Worm (Caenorhabditis elegans) whole organism, L3 larva: ENCODE measurements around the gene F13E9.13.

ENCODE experiments used
- ama-1 ChIP-seq: fragments of 150-350 bp; optimal IDR thresholded peaks from 2 replicates; lab custom pipeline; 2018
- ceh-28 ChIP-seq: fragments of 150-350 bp; optimal IDR thresholded peaks from 2 replicates; lab custom pipeline; 2014; ENCODE audit warnings: missing biosample characterization, missing genetic modification reagents, missing genetic modification characterization
- ceh-82 ChIP-seq: fragments of 150-350 bp; optimal IDR thresholded peaks from 2 replicates; lab custom pipeline; 2014; ENCODE audit warnings: missing biosample characterization, missing genetic modification characterization
- ceh-9 ChIP-seq: sonication (generic microtip); optimal IDR thresholded peaks from 2 replicates; lab custom pipeline; 2018; ENCODE audit warnings: missing biosample characterization, missing genetic modification characterization
- egl-27 ChIP-seq: sonication (generic microtip); optimal IDR thresholded peaks from 4 replicates; lab custom pipeline; 2017; ENCODE audit warnings: missing biosample characterization, missing genetic modification reagents, missing genetic modification characterization
- egl-5 ChIP-seq: fragments of 150-350 bp; optimal IDR thresholded peaks from 2 replicates; lab custom pipeline; 2017; ENCODE audit warnings: missing biosample characterization, missing genetic modification reagents, missing genetic modification characterization, inconsistent platforms
- elt-1 ChIP-seq: fragments of 150-350 bp; optimal IDR thresholded peaks from 2 replicates; lab custom pipeline; 2014; ENCODE audit warnings: missing biosample characterization, missing genetic modification characterization
- elt-2 ChIP-seq: sonication (generic microtip); optimal IDR thresholded peaks from 2 replicates; lab custom pipeline; 2016; ENCODE audit warnings: missing genetic modification reagents, mild to moderate bottlenecking, missing genetic modification characterization, missing compliant biosample characterization
- elt-3 ChIP-seq, 3 experiments: fragments of 150-350 bp in 1 of 3; sonication (generic microtip) in 2 of 3; optimal IDR thresholded peaks; 2 replicates in 2 of 3; 4 replicates in 1 of 3; lab custom pipeline; 2014 to 2017; ENCODE audit warnings: missing biosample characterization in 3 of 3, missing genetic modification characterization in 3 of 3
- eor-1 ChIP-seq, 2 experiments: fragments of 150-350 bp; optimal IDR thresholded peaks; 2 replicates each; lab custom pipeline; 2014 to 2018; ENCODE audit warnings: missing biosample characterization in 2 of 2, missing genetic modification characterization in 2 of 2
- fkh-10 ChIP-seq: sonication (generic microtip); optimal IDR thresholded peaks from 2 replicates; lab custom pipeline; 2017; ENCODE audit warnings: missing biosample characterization, missing genetic modification reagents, missing genetic modification characterization
- fkh-2 ChIP-seq: fragments of 150-350 bp; optimal IDR thresholded peaks from 2 replicates; lab custom pipeline; 2014; ENCODE audit warnings: missing biosample characterization, missing genetic modification reagents, missing genetic modification characterization
- fos-1 ChIP-seq: fragments of 150-350 bp; optimal IDR thresholded peaks from 2 replicates; lab custom pipeline; 2014; ENCODE audit warnings: missing biosample characterization, missing genetic modification characterization
- hmg-11 ChIP-seq: sonication (generic microtip); optimal IDR thresholded peaks from 2 replicates; lab custom pipeline; 2016; ENCODE audit warnings: missing genetic modification characterization, missing compliant biosample characterization
- jun-1 ChIP-seq: fragments of 150-350 bp; optimal IDR thresholded peaks from 2 replicates; lab custom pipeline; 2014; ENCODE audit warnings: missing biosample characterization, missing genetic modification reagents, missing genetic modification characterization
- lsy-12 ChIP-seq: sonication (generic microtip); optimal IDR thresholded peaks from 2 replicates; lab custom pipeline; 2016; ENCODE audit warnings: mild to moderate bottlenecking, missing genetic modification characterization, missing compliant biosample characterization
- mml-1 ChIP-seq: fragments of 150-350 bp; sonication (generic microtip); optimal IDR thresholded peaks from 3 replicates; lab custom pipeline; 2014; ENCODE audit warnings: missing biosample characterization, missing genetic modification characterization
- nfya-1 ChIP-seq: sonication (generic microtip); optimal IDR thresholded peaks from 2 replicates; lab custom pipeline; 2017; ENCODE audit warnings: missing genetic modification characterization, mild to moderate bottlenecking, missing compliant biosample characterization, antibody characterized with exemption, moderate library complexity; ENCODE audit not compliant: insufficient read depth
- nhr-23 ChIP-seq: fragments of 150-350 bp; optimal IDR thresholded peaks from 2 replicates; lab custom pipeline; 2014; ENCODE audit warnings: missing biosample characterization, missing genetic modification reagents, missing genetic modification characterization
- nhr-237 ChIP-seq: fragments of 150-350 bp; optimal IDR thresholded peaks from 2 replicates; lab custom pipeline; 2014; ENCODE audit warnings: missing biosample characterization, missing genetic modification characterization
- nhr-28 ChIP-seq: fragments of 150-350 bp; optimal IDR thresholded peaks from 2 replicates; lab custom pipeline; 2014; ENCODE audit warnings: missing biosample characterization, missing genetic modification characterization
- nhr-43 ChIP-seq: sonication (generic microtip); optimal IDR thresholded peaks from 2 replicates; lab custom pipeline; 2016; ENCODE audit warnings: mild to moderate bottlenecking, missing genetic modification characterization, missing compliant biosample characterization; ENCODE audit not compliant: poor library complexity, severe bottlenecking
- nhr-67 ChIP-seq: fragments of 150-350 bp; optimal IDR thresholded peaks from 2 replicates; lab custom pipeline; 2014; ENCODE audit warnings: missing biosample characterization, missing genetic modification characterization
- pha-4 ChIP-seq: fragments of 150-350 bp; optimal IDR thresholded peaks from 2 replicates; lab custom pipeline; 2014; ENCODE audit warnings: missing biosample characterization, missing genetic modification reagents, missing genetic modification characterization
- sea-2 ChIP-seq: fragments of 150-350 bp; sonication (generic microtip); optimal IDR thresholded peaks from 4 replicates; lab custom pipeline; 2014; ENCODE audit warnings: missing biosample characterization, missing genetic modification reagents, missing genetic modification characterization
- snpc-4 ChIP-seq: fragments of 150-350 bp; optimal IDR thresholded peaks from 2 replicates; lab custom pipeline; 2014; ENCODE audit warnings: missing biosample characterization, missing genetic modification characterization
- tbx-2 ChIP-seq: sonication (generic microtip); optimal IDR thresholded peaks from 2 replicates; lab custom pipeline; 2016; ENCODE audit warnings: mild to moderate bottlenecking, missing genetic modification characterization, missing compliant biosample characterization
- unc-39 ChIP-seq: sonication (generic microtip); optimal IDR thresholded peaks from 4 replicates; lab custom pipeline; 2017; ENCODE audit warnings: missing biosample characterization, missing genetic modification characterization
- unc-62 ChIP-seq: fragments of 150-350 bp; sonication (generic microtip); optimal IDR thresholded peaks from 4 replicates; lab custom pipeline; 2014; ENCODE audit warnings: missing biosample characterization, missing genetic modification reagents, missing genetic modification characterization
- ztf-11 ChIP-seq: fragments of 150-350 bp; optimal IDR thresholded peaks from 2 replicates; lab custom pipeline; 2014; ENCODE audit warnings: missing biosample characterization, missing genetic modification characterization

Gene F13E9.13

DNA sequence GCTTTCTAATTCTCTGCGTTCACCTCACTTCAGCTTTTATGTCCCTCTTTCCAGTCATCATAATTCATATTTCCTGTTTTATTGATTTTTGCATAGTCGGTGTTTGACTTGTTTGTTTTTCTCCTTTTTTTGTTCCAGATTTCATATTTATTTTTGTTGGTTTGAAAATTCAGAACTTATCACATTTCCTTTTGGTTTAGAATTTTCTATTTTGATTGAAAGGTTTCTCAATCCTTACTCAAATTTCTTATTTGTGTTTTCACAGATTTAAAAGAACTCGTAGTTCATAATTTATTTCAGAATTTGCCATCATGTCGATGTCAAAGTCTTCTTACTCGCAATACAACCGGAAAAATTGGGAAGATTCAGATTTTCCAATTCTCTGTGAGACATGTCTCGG, 20.2 kb upstream of the F13E9.13 start, which contains the start of gene rbm-22:
Gene rbm-22, plus strand, starts transcription at position 301 of the 400 bp plus-strand sequence.
- TF ChIP-seq elt-3 (tag; optimal IDR thresholded peaks at IDR 0.05; lab: Kevin White, UChicago) (no peak), elt-2 (no peak), fos-1 (tag; lab: Kevin White, UChicago) (no peak), ama-1 (lab: Kevin White, UChicago) (no peak), ceh-28 (tag; lab: Kevin White, UChicago) (peak; percentile 16)

DNA sequence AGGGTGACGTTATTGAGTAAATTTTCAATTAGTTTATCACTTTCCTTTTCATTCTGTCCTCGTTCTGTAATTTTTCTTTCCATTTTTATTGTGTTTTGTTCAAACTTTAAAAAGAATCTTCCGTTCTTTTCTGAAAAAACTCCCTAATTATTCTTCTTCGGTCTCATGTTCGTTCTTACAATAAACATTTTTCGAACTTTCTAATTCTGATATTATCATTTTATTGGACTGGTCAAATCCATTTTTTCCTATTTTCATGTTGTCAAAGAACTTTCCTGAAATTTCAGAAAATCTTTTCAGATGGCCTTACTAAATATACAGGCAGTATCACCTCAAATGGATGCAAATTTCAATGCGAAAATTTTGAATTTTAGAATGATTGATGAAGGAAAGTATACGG, 17.3 kb upstream of the F13E9.13 start, which contains the start of gene nish-1:
Gene nish-1, plus strand, starts transcription at position 301 of the 400 bp plus-strand sequence.
- TF ChIP-seq nhr-67 (tag; lab: Kevin White, UChicago) (no peak), jun-1 (tag; lab: Kevin White, UChicago) (no peak)

DNA sequence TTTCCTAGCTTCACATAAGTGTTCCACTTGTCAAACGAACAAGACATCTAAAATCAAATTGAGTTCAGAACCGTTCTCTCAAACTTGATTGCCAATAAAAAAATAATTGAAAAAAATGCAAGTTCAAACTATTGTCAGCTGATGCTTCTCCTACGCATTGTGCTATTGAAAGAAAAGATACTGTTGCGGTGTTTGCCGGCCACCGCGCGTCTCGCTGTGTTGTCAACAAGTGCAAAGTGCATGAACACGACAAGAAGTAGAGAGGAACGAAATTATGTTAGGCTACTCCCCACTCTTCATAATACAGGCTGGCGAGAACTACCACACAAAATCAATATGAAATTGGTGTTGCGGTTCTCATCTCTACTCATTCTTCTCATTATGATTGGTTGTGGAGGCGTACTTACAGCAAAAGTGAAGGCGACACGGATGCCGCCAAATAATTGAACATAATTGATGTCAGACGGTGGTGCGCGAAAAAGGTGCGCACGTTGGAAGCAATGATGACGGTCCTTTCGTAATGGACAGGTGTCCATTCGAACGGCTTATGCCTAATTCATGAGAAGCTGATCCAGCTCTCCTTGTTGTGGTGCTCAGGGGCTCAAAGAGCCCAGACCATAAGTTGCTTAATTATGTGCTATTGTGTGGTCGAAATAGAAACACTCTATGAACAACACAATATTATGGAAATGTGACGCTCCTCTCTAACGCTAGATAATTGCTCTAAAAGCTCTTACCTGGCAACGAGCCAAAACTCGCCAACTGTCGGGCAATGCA, 13.8 kb upstream of the F13E9.13 start:
- no peak for TF ChIP-seq elt-2
- TF ChIP-seq fkh-10 (GFP tag; lab: Kevin White, UChicago), result no peak
- no peak for TF ChIP-seq ceh-82 (tag; lab: Kevin White, UChicago)
- TF ChIP-seq pha-4 (tag; lab: Kevin White, UChicago), result peak; percentile 68
- no peak for TF ChIP-seq fkh-2 (tag; lab: Kevin White, UChicago)
- no peak for TF ChIP-seq ceh-9
- TF ChIP-seq nhr-67 (tag; lab: Kevin White, UChicago), result no peak
- no peak for TF ChIP-seq nhr-237 (tag; lab: Kevin White, UChicago)
- TF ChIP-seq, all 47 proteins: peak for 1

DNA sequence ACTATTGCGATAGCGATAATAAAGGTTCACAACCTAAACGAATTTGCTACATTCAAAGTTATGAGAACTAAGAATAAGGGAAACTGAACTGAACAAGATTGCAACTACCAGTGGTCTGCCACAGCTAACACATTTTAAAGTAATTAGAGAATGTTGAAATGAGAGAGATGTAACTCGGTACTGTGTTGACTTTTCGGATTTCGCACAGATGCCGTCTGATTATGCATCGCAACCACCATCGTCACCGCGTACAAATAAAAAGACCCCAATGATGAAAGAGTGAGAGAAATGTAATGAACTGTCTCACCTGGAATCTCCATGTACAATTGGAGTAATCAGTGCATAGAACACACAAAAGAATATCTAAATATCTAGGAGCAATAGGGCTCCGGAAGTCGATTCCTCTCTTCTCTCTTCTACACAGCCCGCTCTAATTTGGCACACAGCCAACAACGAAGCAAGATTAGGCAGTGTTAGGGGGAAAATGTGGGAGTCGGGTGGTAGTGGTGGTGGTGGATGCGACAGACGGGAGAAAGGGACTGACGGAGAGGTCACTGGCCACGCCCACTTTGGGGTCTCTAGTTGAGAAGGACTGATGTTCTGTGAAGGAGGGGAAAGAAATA, 12.6 kb upstream of the F13E9.13 start, which contains the start of gene F13E9.11:
Gene F13E9.11, minus strand, starts transcription at position 507 of the 623 bp plus-strand sequence.
- TF ChIP-seq nfya-1 (tag; lab: Kevin White, UChicago) (peak; percentile 35), hmg-11 (tag; lab: Kevin White, UChicago) (peak; percentile 8), egl-5 (tag; lab: Kevin White, UChicago) (no peak)

DNA sequence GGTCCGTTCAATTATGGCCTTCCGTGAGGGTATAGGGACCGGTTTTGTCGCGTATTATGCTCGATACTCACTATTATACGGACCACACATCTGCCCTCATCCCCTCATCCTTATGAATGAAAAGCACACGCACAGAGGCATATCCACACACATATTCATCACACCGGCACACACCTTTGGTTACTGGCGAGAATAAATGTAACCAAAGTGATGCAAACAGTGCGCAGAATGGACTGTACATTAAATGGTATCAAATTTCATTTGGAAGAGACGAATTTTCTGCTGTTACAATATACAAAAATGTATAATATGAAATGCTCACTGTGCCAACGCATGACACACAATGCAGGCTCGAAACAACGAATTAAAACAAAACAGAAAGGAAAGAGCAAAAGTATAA, 11.7 kb upstream of the F13E9.13 start:
- TF ChIP-seq egl-27, result no peak
- TF ChIP-seq ztf-11 (tag; lab: Kevin White, UChicago), result no peak

DNA sequence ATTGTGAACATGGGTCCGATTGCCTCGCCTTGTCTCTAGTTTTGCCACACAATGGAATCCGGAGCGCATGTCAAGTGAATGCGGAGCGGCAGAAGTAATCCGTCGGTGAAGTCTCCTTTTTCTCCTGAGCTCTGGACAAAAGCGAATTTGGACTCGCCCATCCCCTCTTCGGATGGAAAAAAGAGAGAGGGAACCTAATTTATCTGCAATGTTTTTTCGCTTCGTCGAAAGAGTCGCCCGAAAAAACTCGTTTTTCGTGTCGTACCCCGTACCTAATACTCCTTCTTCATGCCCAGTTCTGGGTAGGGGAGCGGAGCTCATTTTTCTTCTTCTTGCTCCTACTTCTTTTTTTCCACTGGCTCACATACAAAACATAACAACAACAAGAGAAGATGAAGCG, 11.2 kb upstream of the F13E9.13 start:
- TF ChIP-seq hmg-11 (tag; lab: Kevin White, UChicago), result no peak
- no peak for TF ChIP-seq tbx-2 (tag; lab: Kevin White, UChicago)
- no peak for TF ChIP-seq snpc-4 (tag; lab: Kevin White, UChicago)
- TF ChIP-seq sea-2 (GFP tag; lab: Kevin White, UChicago), result no peak

DNA sequence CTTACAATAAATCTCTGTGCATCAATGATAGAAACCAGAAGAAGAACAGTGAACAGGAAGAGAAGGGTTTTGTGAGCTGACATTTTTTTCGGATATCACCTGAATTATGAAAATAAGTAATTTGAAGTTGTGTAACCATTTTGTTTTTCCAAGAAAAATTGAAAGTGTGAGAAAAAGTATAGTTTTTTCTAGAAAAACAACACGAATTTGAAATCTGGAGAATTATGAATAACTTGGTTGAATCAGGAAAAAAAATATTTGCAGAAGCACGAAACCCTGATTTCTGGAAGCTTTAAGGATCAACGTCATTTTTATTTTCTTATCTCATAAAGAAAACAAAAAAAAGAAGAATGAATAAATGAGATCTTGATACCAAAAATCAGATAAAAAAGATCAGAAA, 6.8 kb upstream of the F13E9.13 start, which contains the start of gene F13E9.12:
Gene F13E9.12, minus strand, starts transcription at position 101 of the 400 bp plus-strand sequence.
- no peak for TF ChIP-seq nhr-23 (tag; lab: Kevin White, UChicago)
- no peak for TF ChIP-seq ceh-9
- peak; percentile 35 for TF ChIP-seq elt-1

DNA sequence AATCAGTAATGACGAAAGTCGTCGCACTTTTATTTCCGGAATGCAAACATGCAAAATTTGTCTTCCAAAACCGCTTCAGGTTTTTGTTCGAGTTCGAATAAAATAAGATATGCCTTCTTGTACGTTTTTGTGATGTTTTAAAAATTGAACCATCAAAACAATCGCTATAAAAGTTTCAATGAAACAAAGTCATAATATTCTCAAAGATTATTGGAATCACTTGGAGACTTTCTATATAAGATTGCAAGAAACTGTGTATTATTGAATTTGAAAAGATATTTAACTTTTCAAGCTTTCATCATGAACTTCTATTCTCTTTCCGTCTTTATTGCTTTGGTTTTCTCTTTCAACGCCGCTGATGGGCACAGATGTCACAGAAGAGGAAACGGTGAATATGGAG, 4.5 kb upstream of the F13E9.13 start, which contains the start of gene fipr-14:
Gene fipr-14, plus strand, starts transcription at position 301 of the 400 bp plus-strand sequence.
- no peak for TF ChIP-seq tbx-2 (tag; lab: Kevin White, UChicago)
- TF ChIP-seq unc-39 (tag; lab: Kevin White, UChicago), result no peak
- TF ChIP-seq unc-62 (GFP tag; lab: Kevin White, UChicago), result no peak
- TF ChIP-seq fkh-10 (GFP tag; lab: Kevin White, UChicago), result no peak
- no peak for TF ChIP-seq lsy-12
- TF ChIP-seq eor-1 (tag; optimal IDR thresholded peaks at IDR 0.05; lab: Kevin White, UChicago), result no peak
- no peak for TF ChIP-seq mml-1 (tag; lab: Kevin White, UChicago)
- TF ChIP-seq ceh-82 (tag; lab: Kevin White, UChicago), result no peak
- no peak for TF ChIP-seq elt-3 (tag; optimal IDR thresholded peaks at IDR 0.05; lab: Kevin White, UChicago)
- TF ChIP-seq nhr-28 (tag; lab: Kevin White, UChicago), result no peak
- no peak for TF ChIP-seq elt-2
- no peak for TF ChIP-seq ama-1 (lab: Kevin White, UChicago)
- TF ChIP-seq nhr-43, result no peak
